Worm (Caenorhabditis elegans) whole organism, L4 larva: ENCODE data around the gene elc-1.

Source experiments
- lin-13 ChIP-seq: fragments of 150-350 bp; optimal IDR thresholded peaks from 2 replicates; lab custom pipeline; 2014; ENCODE audit warnings: missing biosample characterization, missing genetic modification reagents, missing genetic modification characterization
- lsy-2 ChIP-seq, 2 experiments: fragments of 150-350 bp in 1 of 2; sonication (generic microtip) in 1 of 2; optimal IDR thresholded peaks; 2 replicates each; lab custom pipeline; 2014 to 2017; ENCODE audit warnings: missing biosample characterization in 2 of 2, missing genetic modification characterization in 2 of 2
- pqm-1 ChIP-seq: sonication (generic microtip); optimal IDR thresholded peaks from 2 replicates; lab custom pipeline; 2017; ENCODE audit warnings: missing biosample characterization, missing genetic modification characterization

ce11 chrIII:1388274-1389058, 28.5 kb downstream of the elc-1 start, which contains the start of gene pals-20:
- TF ChIP-seq lsy-2 (tag; optimal IDR thresholded peaks at IDR 0.05; lab: Kevin White, UChicago) (no peak), pqm-1 (tag; lab: Kevin White, UChicago) (peak; percentile 1), lin-13 (GFP tag; lab: Kevin White, UChicago) (no peak)
